Worm (Caenorhabditis elegans) whole organism, late embryonic: Measurements from ENCODE around the gene rnh-2.

ENCODE experiments used
- C08G9.2 ChIP-seq: sonication (generic microtip); optimal IDR thresholded peaks from 2 replicates; lab custom pipeline; 2016; ENCODE audit warnings: mild to moderate bottlenecking, missing genetic modification characterization, moderate library complexity, missing compliant biosample characterization
- K09A11.1 ChIP-seq: sonication (generic microtip); optimal IDR thresholded peaks from 2 replicates; lab custom pipeline; 2017; ENCODE audit warnings: antibody characterized with exemption, mild to moderate bottlenecking, missing genetic modification characterization, missing compliant biosample characterization; ENCODE audit not compliant: insufficient read depth
- Y22D7AL.16 ChIP-seq: sonication (generic microtip); optimal IDR thresholded peaks from 2 replicates; lab custom pipeline; 2016; ENCODE audit warnings: missing genetic modification characterization, missing compliant biosample characterization
- ceh-18 ChIP-seq: sonication (generic microtip); optimal IDR thresholded peaks from 2 replicates; lab custom pipeline; 2016; ENCODE audit warnings: missing genetic modification characterization, missing compliant biosample characterization
- ceh-2 ChIP-seq: sonication (generic microtip); optimal IDR thresholded peaks from 2 replicates; lab custom pipeline; 2016; ENCODE audit warnings: missing genotype, missing genetic modification characterization, missing compliant biosample characterization
- ceh-22 ChIP-seq: sonication (generic microtip); optimal IDR thresholded peaks from 2 replicates; lab custom pipeline; 2017; ENCODE audit warnings: missing biosample characterization, missing genetic modification characterization
- ceh-31 ChIP-seq: sonication (generic microtip); optimal IDR thresholded peaks from 2 replicates; lab custom pipeline; 2016; ENCODE audit warnings: missing genetic modification characterization, missing compliant biosample characterization
- ceh-34 ChIP-seq: sonication (generic microtip); optimal IDR thresholded peaks from 2 replicates; lab custom pipeline; 2016; ENCODE audit warnings: mild to moderate bottlenecking, missing genetic modification characterization, missing compliant biosample characterization
- ceh-48 ChIP-seq: sonication (generic microtip); optimal IDR thresholded peaks from 2 replicates; lab custom pipeline; 2016; ENCODE audit warnings: missing genetic modification characterization, inconsistent platforms, missing compliant biosample characterization
- che-1 ChIP-seq: sonication (generic microtip); optimal IDR thresholded peaks from 2 replicates; lab custom pipeline; 2016; ENCODE audit warnings: mild to moderate bottlenecking, missing genetic modification characterization, missing compliant biosample characterization
- dmd-4 ChIP-seq: sonication (generic microtip); optimal IDR thresholded peaks from 2 replicates; lab custom pipeline; 2016; ENCODE audit warnings: borderline replicate concordance, missing genetic modification characterization, missing compliant biosample characterization
- dve-1 ChIP-seq: sonication (generic microtip); optimal IDR thresholded peaks from 2 replicates; lab custom pipeline; 2017; ENCODE audit warnings: antibody characterized with exemption, mild to moderate bottlenecking, missing genetic modification characterization, missing compliant biosample characterization
- elt-2 ChIP-seq: sonication (generic microtip); optimal IDR thresholded peaks from 2 replicates; lab custom pipeline; 2016; ENCODE audit warnings: missing genetic modification reagents, missing genetic modification characterization, missing compliant biosample characterization
- elt-4 ChIP-seq: sonication (generic microtip); optimal IDR thresholded peaks from 2 replicates; lab custom pipeline; 2016; ENCODE audit warnings: missing genetic modification characterization, missing compliant biosample characterization
- eyg-1 ChIP-seq: sonication (generic microtip); optimal IDR thresholded peaks from 2 replicates; lab custom pipeline; 2016; ENCODE audit warnings: missing genotype, missing genetic modification characterization, missing compliant biosample characterization
- fax-1 ChIP-seq: sonication (generic microtip); optimal IDR thresholded peaks from 2 replicates; lab custom pipeline; 2016; ENCODE audit warnings: missing genotype, missing genetic modification characterization, missing compliant biosample characterization
- fkh-6 ChIP-seq: sonication (generic microtip); optimal IDR thresholded peaks from 2 replicates; lab custom pipeline; 2016; ENCODE audit warnings: missing genetic modification characterization, missing compliant biosample characterization
- hlh-13 ChIP-seq: fragments of 200-800 bp; sonication (Bioruptor generic); optimal IDR thresholded peaks from 2 replicates; lab custom pipeline; 2018; ENCODE audit warnings: mild to moderate bottlenecking, missing genetic modification characterization, missing compliant biosample characterization
- hlh-15 ChIP-seq: sonication (generic microtip); optimal IDR thresholded peaks from 2 replicates; lab custom pipeline; 2016; ENCODE audit warnings: missing genetic modification characterization, missing compliant biosample characterization
- hlh-30 ChIP-seq: sonication (generic microtip); optimal IDR thresholded peaks from 2 replicates; lab custom pipeline; 2017; ENCODE audit warnings: antibody characterized with exemption, missing genetic modification characterization, missing compliant biosample characterization; ENCODE audit not compliant: insufficient read depth
- lim-6 ChIP-seq: sonication (generic microtip); optimal IDR thresholded peaks from 2 replicates; lab custom pipeline; 2016; ENCODE audit warnings: missing genetic modification characterization, missing compliant biosample characterization
- nfya-1 ChIP-seq: sonication (generic microtip); optimal IDR thresholded peaks from 2 replicates; lab custom pipeline; 2017; ENCODE audit warnings: missing genetic modification characterization, mild to moderate bottlenecking, missing compliant biosample characterization, antibody characterized with exemption, moderate library complexity
- nhr-11 ChIP-seq: fragments of 150-350 bp; optimal IDR thresholded peaks from 2 replicates; lab custom pipeline; 2014; ENCODE audit warnings: missing biosample characterization, missing genetic modification characterization
- nhr-232 ChIP-seq: sonication (generic microtip); optimal IDR thresholded peaks from 2 replicates; lab custom pipeline; 2016; ENCODE audit warnings: missing genetic modification characterization, missing compliant biosample characterization
- odd-2 ChIP-seq: sonication (generic microtip); optimal IDR thresholded peaks from 2 replicates; lab custom pipeline; 2017; ENCODE audit warnings: antibody characterized with exemption, mild to moderate bottlenecking, missing genetic modification characterization, missing compliant biosample characterization
- pag-3 ChIP-seq: sonication (generic microtip); optimal IDR thresholded peaks from 2 replicates; lab custom pipeline; 2016; ENCODE audit warnings: missing compliant biosample characterization, missing genetic modification characterization, borderline replicate concordance
- pat-9 ChIP-seq: fragments of 200-800 bp; sonication (Bioruptor generic); optimal IDR thresholded peaks from 2 replicates; lab custom pipeline; 2018; ENCODE audit warnings: mild to moderate bottlenecking, missing genetic modification characterization, moderate library complexity, missing compliant biosample characterization
- pax-1 ChIP-seq: fragments of 150-350 bp; optimal IDR thresholded peaks from 2 replicates; lab custom pipeline; 2014; ENCODE audit warnings: missing biosample characterization, missing genetic modification characterization
- pha-2 ChIP-seq: sonication (generic microtip); optimal IDR thresholded peaks from 2 replicates; lab custom pipeline; 2017; ENCODE audit warnings: mild to moderate bottlenecking, missing genetic modification characterization, missing compliant biosample characterization
- pros-1 ChIP-seq: fragments of 150-350 bp; optimal IDR thresholded peaks from 2 replicates; lab custom pipeline; 2014; ENCODE audit warnings: missing biosample characterization, missing genetic modification reagents, missing genetic modification characterization
- ref-2 ChIP-seq: sonication (generic microtip); optimal IDR thresholded peaks from 2 replicates; lab custom pipeline; 2016; ENCODE audit warnings: missing genetic modification characterization, missing compliant biosample characterization
- rnt-1 ChIP-seq: sonication (generic microtip); optimal IDR thresholded peaks from 2 replicates; lab custom pipeline; 2016; ENCODE audit warnings: missing genetic modification characterization, missing compliant biosample characterization
- sdc-2 ChIP-seq: sonication (generic microtip); optimal IDR thresholded peaks from 2 replicates; lab custom pipeline; 2016; ENCODE audit warnings: missing genotype, missing genetic modification characterization, missing compliant biosample characterization
- sox-2 ChIP-seq: fragments of 200-800 bp; sonication (Bioruptor generic); IDR thresholded peaks from 2 replicates; pipeline ENCODE4 v1.3.6; 2022; ENCODE audit warnings: missing genetic modification reagents, missing genetic modification characterization, missing compliant biosample characterization
- ttx-3 ChIP-seq: sonication (generic microtip); optimal IDR thresholded peaks from 2 replicates; lab custom pipeline; 2016; ENCODE audit warnings: missing genetic modification reagents, missing genetic modification characterization, missing compliant biosample characterization
- unc-3 ChIP-seq, 2 experiments: fragments of 200-800 bp in 1 of 2; sonication (Bioruptor generic) in 1 of 2; sonication (generic microtip) in 1 of 2; conservative IDR thresholded peaks in 1 of 2; optimal IDR thresholded peaks in 1 of 2; 2 replicates each; pipeline versions ENCODE4 v1.3.6 to Lab custom; 2016 to 2022; ENCODE audit warnings: missing compliant biosample characterization in 2 of 2, missing genetic modification characterization in 2 of 2, missing genetic modification reagents in 1 of 2
- unc-55 ChIP-seq: sonication (generic microtip); optimal IDR thresholded peaks from 2 replicates; lab custom pipeline; 2017; ENCODE audit warnings: missing biosample characterization, missing genetic modification reagents, missing genetic modification characterization
- unc-86 ChIP-seq: sonication (generic microtip); optimal IDR thresholded peaks from 2 replicates; lab custom pipeline; 2016; ENCODE audit warnings: missing genetic modification characterization, missing compliant biosample characterization
- ztf-16 ChIP-seq: sonication (generic microtip); optimal IDR thresholded peaks from 2 replicates; lab custom pipeline; 2017; ENCODE audit warnings: missing genetic modification characterization, missing compliant biosample characterization

The rnh-2 gene

ce11 chrII:8479337-8479736, 37.6 kb upstream of the rnh-2 start:
- TF ChIP-seq pag-3 (tag; lab: Kevin White, UChicago): no peak
- no peak for TF ChIP-seq nfya-1
- no peak for TF ChIP-seq elt-2
- TF ChIP-seq ceh-48 (tag; lab: Kevin White, UChicago): no peak
- no peak for TF ChIP-seq pha-2 (tag; lab: Kevin White, UChicago)
- no peak for TF ChIP-seq odd-2 (tag; lab: Kevin White, UChicago)
- no peak for TF ChIP-seq fkh-6
- no peak for TF ChIP-seq dve-1 (tag; lab: Kevin White, UChicago)
- no peak for TF ChIP-seq che-1 (tag; lab: Kevin White, UChicago)
- no peak for TF ChIP-seq dmd-4 (tag; lab: Kevin White, UChicago)
- no peak for TF ChIP-seq unc-3 (GFP tag; conservative IDR thresholded peaks at IDR 0.05; lab: Robert Waterston, UW)
- TF ChIP-seq unc-3 (tag; optimal IDR thresholded peaks at IDR 0.05; lab: Kevin White, UChicago): no peak
- no peak for TF ChIP-seq ceh-34 (tag; lab: Kevin White, UChicago)
- no peak for TF ChIP-seq ttx-3 (tag; lab: Kevin White, UChicago)
- no peak for TF ChIP-seq K09A11.1 (tag; lab: Kevin White, UChicago)
- TF ChIP-seq C08G9.2 (tag; lab: Kevin White, UChicago): no peak
- TF ChIP-seq ref-2 (tag; lab: Kevin White, UChicago): no peak
- no peak for TF ChIP-seq fax-1 (tag; lab: Kevin White, UChicago)
- TF ChIP-seq ceh-31 (tag; lab: Kevin White, UChicago): no peak
- no peak for TF ChIP-seq ceh-22 (tag; lab: Kevin White, UChicago)
- TF ChIP-seq sox-2 (GFP tag; lab: Robert Waterston, UW): no peak
- TF ChIP-seq, all 69 proteins: peak for 0

ce11 chrII:8480166-8480565, 36.8 kb upstream of the rnh-2 start, which contains the start of gene lact-4:
Gene lact-4 (minus strand): TSS chrII:8480478.
- TF ChIP-seq ztf-16 (tag; lab: Kevin White, UChicago): no peak
- no peak for TF ChIP-seq pat-9 (tag; lab: Kevin White, UChicago)
- no peak for TF ChIP-seq ceh-22 (tag; lab: Kevin White, UChicago)
- no peak for TF ChIP-seq nhr-232 (tag; lab: Kevin White, UChicago)
- TF ChIP-seq sdc-2 (tag; lab: Kevin White, UChicago): no peak

- TF ChIP-seq ceh-31 (tag; lab: Kevin White, UChicago) (no peak), nhr-11 (tag; lab: Kevin White, UChicago) (no peak), nhr-232 (tag; lab: Kevin White, UChicago) (no peak), pax-1 (peak; percentile 74), hlh-15 (tag; lab: Kevin White, UChicago) (no peak), elt-2 (peak; percentile 21), eyg-1 (no peak), unc-55 (GFP tag; lab: Kevin White, UChicago) (peak; percentile 30), hlh-13 (GFP tag; lab: Kevin White, UChicago) (no peak), rnt-1 (peak; percentile 11)
Observed at ce11 chrII:8481033-8481708, 35.8 kb upstream of the rnh-2 start.

ce11 chrII:8481731-8482253, 35.2 kb upstream of the rnh-2 start, which contains the start of gene M05D6.5:
Gene M05D6.5 (minus strand): TSS chrII:8482203.
- TF ChIP-seq pag-3 (tag; lab: Kevin White, UChicago) (no peak), fkh-6 (no peak), ceh-18 (no peak), Y22D7AL.16 (tag; lab: Kevin White, UChicago) (no peak), che-1 (tag; lab: Kevin White, UChicago) (no peak), pros-1 (no peak), unc-86 (tag; lab: Kevin White, UChicago) (no peak), ceh-2 (tag; lab: Kevin White, UChicago) (no peak), pat-9 (tag; lab: Kevin White, UChicago) (no peak), nfya-1 (no peak), hlh-30 (tag; lab: Kevin White, UChicago) (no peak), lim-6 (tag; lab: Kevin White, UChicago) (no peak), dmd-4 (tag; lab: Kevin White, UChicago) (no peak), elt-4 (no peak), K09A11.1 (tag; lab: Kevin White, UChicago) (no peak)
